Worm (Caenorhabditis elegans): ENCODE measurements around the gene sgo-1.

DNA sequence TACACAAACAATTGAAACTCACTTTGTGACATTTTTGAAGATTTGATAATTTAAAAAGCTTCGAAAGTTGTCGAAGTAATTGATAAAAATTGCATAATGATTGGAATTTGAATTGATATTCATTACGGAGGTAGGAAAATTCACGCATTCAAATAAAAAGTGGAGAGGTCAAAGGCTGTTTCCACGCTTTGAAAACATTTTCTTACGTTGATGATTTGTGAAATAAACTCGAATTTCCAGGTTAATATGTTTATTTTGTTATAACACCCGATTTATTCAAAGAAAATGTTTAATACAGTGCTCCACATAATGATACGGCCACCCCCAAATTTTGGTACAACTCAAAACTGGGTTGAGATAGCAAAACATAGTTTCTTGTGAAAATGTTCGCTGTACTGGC lies 7.0 kb upstream of the sgo-1 start, which contains the start of gene C33H5.16:
- TF ChIP-seq unc-62 (GFP tag; optimal IDR thresholded peaks at IDR 0.05) (no peak), unc-120 (tag; optimal IDR thresholded peaks at IDR 0.05; ENCODE audit: poor library complexity, severe bottlenecking) (no peak), blmp-1 (tag; optimal IDR thresholded peaks at IDR 0.05) (no peak), sem-2 (GFP tag; optimal IDR thresholded peaks at IDR 0.05) (no peak)

Measured in whole organism, mixed stage, embryonic.